Worm (Caenorhabditis elegans): ENCODE measurements around the gene F58F12.2.

F58F12.2 gene

DNA sequence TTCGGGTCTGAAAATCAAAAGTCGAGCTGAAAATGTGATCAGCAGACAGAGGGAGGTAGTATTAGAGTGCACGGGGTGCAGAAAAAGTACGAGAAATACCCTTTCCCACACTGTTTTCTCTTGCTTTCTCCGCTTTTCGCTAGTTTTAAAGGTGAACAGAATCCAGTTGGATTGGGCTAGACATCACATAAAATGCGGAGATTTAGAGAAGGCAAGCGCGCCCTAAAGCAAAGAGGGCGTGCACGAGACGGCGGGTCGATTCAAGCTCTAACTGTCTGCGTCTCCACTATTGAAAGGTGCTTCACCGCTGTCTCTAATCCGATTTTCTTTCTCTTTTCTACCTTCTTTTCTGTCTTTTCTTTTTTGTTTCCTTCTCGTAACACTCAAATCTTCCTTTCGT is 17.7 kb downstream of the F58F12.2 start (continued):
- TF ChIP-seq dmd-4 (tag; optimal IDR thresholded peaks at IDR 0.05; ENCODE audit: borderline replicate concordance) (no peak), nfya-1 (tag; optimal IDR thresholded peaks at IDR 0.05) (peak; percentile 75), che-1 (tag; optimal IDR thresholded peaks at IDR 0.05) (no peak), zip-5 (tag; optimal IDR thresholded peaks at IDR 0.05) (no peak), T23F11.4 (GFP tag; optimal IDR thresholded peaks at IDR 0.05) (no peak), fax-1 (tag; optimal IDR thresholded peaks at IDR 0.05) (no peak), npax-4 (tag; optimal IDR thresholded peaks at IDR 0.05) (no peak), C38D4.7 (GFP tag; optimal IDR thresholded peaks at IDR 0.05) (no peak), ets-4 (tag; optimal IDR thresholded peaks at IDR 0.05) (peak; percentile 52), unc-42 (tag; optimal IDR thresholded peaks at IDR 0.05) (peak; percentile 96), ama-1 (optimal IDR thresholded peaks at IDR 0.05) (no peak), ceh-18 (tag; optimal IDR thresholded peaks at IDR 0.05) (peak; percentile 64), gmeb-2 (tag; optimal IDR thresholded peaks at IDR 0.05) (no peak), fkh-10 (GFP tag; optimal IDR thresholded peaks at IDR 0.05) (no peak), elt-2 (tag; optimal IDR thresholded peaks at IDR 0.05) (no peak), pha-4 (tag; optimal IDR thresholded peaks at IDR 0.05) (no peak), syd-9 (tag; optimal IDR thresholded peaks at IDR 0.05) (no peak), eyg-1 (tag; optimal IDR thresholded peaks at IDR 0.05) (peak; percentile 0), ceh-30 (tag; optimal IDR thresholded peaks at IDR 0.05) (no peak), ceh-6 (GFP tag; optimal IDR thresholded peaks at IDR 0.05) (no peak), tbx-2 (tag; optimal IDR thresholded peaks at IDR 0.05) (peak; percentile 71), ceh-31 (tag; optimal IDR thresholded peaks at IDR 0.05) (peak; percentile 78), sox-2 (GFP tag; IDR thresholded peaks at IDR 0.05) (no peak), hlh-15 (tag; optimal IDR thresholded peaks at IDR 0.05) (no peak), ceh-34 (tag; optimal IDR thresholded peaks at IDR 0.05) (no peak), ref-2 (tag; optimal IDR thresholded peaks at IDR 0.05) (peak; percentile 40)

ce11 chrII:6366696-6367095 is 21.1 kb downstream of the F58F12.2 start, which contains the start of gene ctsa-4.1:
ctsa-4.1 (plus strand) TSS chrII:6366996.
- TF ChIP-seq fkh-6 (tag; optimal IDR thresholded peaks at IDR 0.05) (no peak), gmeb-2 (tag; optimal IDR thresholded peaks at IDR 0.05) (no peak), hlh-13 (GFP tag; optimal IDR thresholded peaks at IDR 0.05) (no peak), ets-4 (tag; optimal IDR thresholded peaks at IDR 0.05) (no peak), npax-4 (tag; optimal IDR thresholded peaks at IDR 0.05) (no peak), K02D7.2 (tag; optimal IDR thresholded peaks at IDR 0.05) (no peak), dmd-4 (tag; optimal IDR thresholded peaks at IDR 0.05; ENCODE audit: borderline replicate concordance) (no peak), ceh-31 (tag; optimal IDR thresholded peaks at IDR 0.05) (no peak), ceh-45 (GFP tag; IDR thresholded peaks at IDR 0.05) (no peak), fax-1 (tag; optimal IDR thresholded peaks at IDR 0.05) (no peak), nhr-232 (tag; optimal IDR thresholded peaks at IDR 0.05) (no peak), ceh-34 (tag; optimal IDR thresholded peaks at IDR 0.05) (no peak), ceh-14 (tag; optimal IDR thresholded peaks at IDR 0.05) (no peak)

DNA sequence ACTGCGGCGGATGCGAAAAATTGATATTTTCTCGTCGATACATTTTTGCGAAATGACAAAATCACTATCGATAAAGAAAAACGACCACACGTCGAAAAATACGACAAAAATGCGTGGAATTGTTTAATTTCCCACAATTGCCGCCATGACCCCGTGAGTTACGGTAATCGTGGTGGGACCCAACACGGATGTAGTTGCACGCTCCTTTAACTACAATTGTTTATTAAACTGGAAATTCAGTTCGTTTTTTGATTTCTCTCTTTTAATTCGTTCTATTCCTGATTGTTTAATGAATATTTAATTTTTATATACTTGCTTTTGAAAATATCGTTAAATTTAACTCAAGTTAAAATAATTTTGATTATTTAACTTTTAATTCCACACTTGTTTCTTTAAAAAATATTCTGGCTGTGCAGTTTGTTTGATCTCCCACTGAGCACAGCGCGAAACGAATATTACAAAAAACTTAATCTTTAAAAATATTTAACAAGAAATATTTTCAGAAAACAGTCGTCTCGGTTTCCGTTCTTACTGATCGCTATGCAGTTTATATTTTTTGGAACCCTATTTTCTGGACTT is 22.5 kb downstream of the F58F12.2 start, which contains the start of the genes ani-2 and clec-88:
Gene ani-2 (minus strand): TSS at position 131 of the 579 bp plus-strand sequence.
Gene clec-88 (plus strand): TSS at position 486 of the 579 bp plus-strand sequence.
- no peak for TF ChIP-seq pha-4 (tag; optimal IDR thresholded peaks at IDR 0.05)
- TF ChIP-seq pag-3 (tag; optimal IDR thresholded peaks at IDR 0.05; ENCODE audit: borderline replicate concordance), result no peak
- no peak for TF ChIP-seq tbx-2 (tag; optimal IDR thresholded peaks at IDR 0.05)
- TF ChIP-seq unc-3 (GFP tag; conservative IDR thresholded peaks at IDR 0.05), result no peak
- no peak for TF ChIP-seq unc-3 (tag; optimal IDR thresholded peaks at IDR 0.05)
- no peak for TF ChIP-seq pqm-1 (tag; optimal IDR thresholded peaks at IDR 0.05)
- TF ChIP-seq ceh-14 (tag; optimal IDR thresholded peaks at IDR 0.05), result no peak
- no peak for TF ChIP-seq npax-4 (tag; optimal IDR thresholded peaks at IDR 0.05)
- no peak for TF ChIP-seq sox-2 (GFP tag; IDR thresholded peaks at IDR 0.05)
- TF ChIP-seq nhr-11 (tag; optimal IDR thresholded peaks at IDR 0.05), result no peak
- TF ChIP-seq unc-55 (GFP tag; optimal IDR thresholded peaks at IDR 0.05), result no peak
- no peak for TF ChIP-seq lin-11 (tag; optimal IDR thresholded peaks at IDR 0.05)
- TF ChIP-seq hlh-30 (tag; optimal IDR thresholded peaks at IDR 0.05; ENCODE audit: insufficient read depth), result no peak
- no peak for TF ChIP-seq pax-1 (tag; optimal IDR thresholded peaks at IDR 0.05)
- TF ChIP-seq lim-6 (tag; optimal IDR thresholded peaks at IDR 0.05), result no peak
- no peak for TF ChIP-seq nhr-232 (tag; optimal IDR thresholded peaks at IDR 0.05)
- no peak for TF ChIP-seq elt-4 (tag; optimal IDR thresholded peaks at IDR 0.05)
- no peak for TF ChIP-seq ama-1 (optimal IDR thresholded peaks at IDR 0.05)
- TF ChIP-seq tbx-7 (tag; optimal IDR thresholded peaks at IDR 0.05), result no peak

All from whole organism, late embryonic.